Worm (Caenorhabditis elegans) whole organism, L4 larva: Measurements from ENCODE around the gene nas-27.
A peak's percentile ranks its signal among the peaks of the same experiment; 100 is the strongest.

Source experiments
- ama-1 ChIP-seq: fragments of 150-350 bp; optimal IDR thresholded peaks from 2 replicates; lab custom pipeline; 2014; ENCODE audit warnings: inconsistent platforms, mixed read lengths
- madf-5 ChIP-seq, 2 experiments: fragments of 200-800 bp; sonication (Bioruptor generic); IDR thresholded peaks; 2 replicates each; pipeline ENCODE4 v1.3.6; 2022; ENCODE audit warnings: missing compliant biosample characterization in 2 of 2, missing genetic modification characterization in 2 of 2
- unc-130 ChIP-seq: sonication (generic microtip); optimal IDR thresholded peaks from 2 replicates; lab custom pipeline; 2016; ENCODE audit warnings: missing genetic modification reagents, missing genetic modification characterization, missing compliant biosample characterization

DNA sequence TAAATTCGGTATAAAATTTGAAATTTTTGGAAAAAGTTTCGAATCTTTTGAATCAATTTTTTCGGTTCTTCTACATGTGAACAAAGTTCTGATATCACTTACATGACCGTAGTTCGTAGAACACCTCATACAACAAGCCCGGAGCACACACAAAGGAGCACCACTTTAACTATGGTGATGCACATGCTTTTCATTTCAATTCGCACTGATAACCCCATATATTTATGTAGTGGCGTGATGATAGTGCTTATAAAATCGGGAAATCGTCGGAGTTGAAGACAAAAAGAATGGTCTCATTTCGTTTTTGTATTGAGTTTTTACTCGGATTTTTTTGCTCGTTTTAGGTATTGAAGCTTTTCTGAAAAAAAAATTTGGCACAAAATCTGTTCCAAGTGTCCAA lies 38.4 kb downstream of the nas-27 start, which contains the start of gene W09B6.4:
- TF ChIP-seq unc-130 (no peak), ama-1 (lab: Kevin White, UChicago) (peak; percentile 32), madf-5 (GFP tag; IDR thresholded peaks at IDR 0.05; lab: Robert Waterston, UW) (no peak)
